Worm (Caenorhabditis elegans) whole organism, late embryonic: ENCODE results near the gene F19B10.3.
A peak's percentile ranks its signal among the peaks of the same experiment; 100 is the strongest.

Experiments used
- C38D4.7 ChIP-seq: fragments of 200-800 bp; sonication (Bioruptor generic); optimal IDR thresholded peaks from 2 replicates; lab custom pipeline; 2018; ENCODE audit warnings: mild to moderate bottlenecking, missing genetic modification characterization, moderate library complexity, missing compliant biosample characterization
- K09A11.1 ChIP-seq: sonication (generic microtip); optimal IDR thresholded peaks from 2 replicates; lab custom pipeline; 2017; ENCODE audit warnings: antibody characterized with exemption, mild to moderate bottlenecking, missing genetic modification characterization, missing compliant biosample characterization; ENCODE audit not compliant: insufficient read depth
- Y22D7AL.16 ChIP-seq: sonication (generic microtip); optimal IDR thresholded peaks from 2 replicates; lab custom pipeline; 2016; ENCODE audit warnings: missing genetic modification characterization, missing compliant biosample characterization
- ahr-1 ChIP-seq: sonication (generic microtip); optimal IDR thresholded peaks from 2 replicates; lab custom pipeline; 2016; ENCODE audit warnings: missing genetic modification characterization, missing compliant biosample characterization
- ceh-14 ChIP-seq: sonication (generic microtip); optimal IDR thresholded peaks from 2 replicates; lab custom pipeline; 2016; ENCODE audit warnings: missing genotype, missing genetic modification characterization, missing compliant biosample characterization
- ceh-19 ChIP-seq: fragments of 200-800 bp; sonication (Bioruptor generic); optimal IDR thresholded peaks from 2 replicates; lab custom pipeline; 2018; ENCODE audit warnings: mild to moderate bottlenecking, missing genetic modification characterization, missing compliant biosample characterization
- ceh-30 ChIP-seq: fragments of 150-350 bp; optimal IDR thresholded peaks from 2 replicates; lab custom pipeline; 2014; ENCODE audit warnings: missing biosample characterization, missing genetic modification characterization
- ceh-31 ChIP-seq: sonication (generic microtip); optimal IDR thresholded peaks from 2 replicates; lab custom pipeline; 2016; ENCODE audit warnings: missing genetic modification characterization, missing compliant biosample characterization
- ceh-45 ChIP-seq: fragments of 200-800 bp; sonication (Bioruptor generic); IDR thresholded peaks from 2 replicates; pipeline ENCODE4 v1.3.6; 2022; ENCODE audit warnings: missing genetic modification reagents, missing genetic modification characterization, missing compliant biosample characterization
- ceh-48 ChIP-seq: sonication (generic microtip); optimal IDR thresholded peaks from 2 replicates; lab custom pipeline; 2016; ENCODE audit warnings: missing genetic modification characterization, inconsistent platforms, missing compliant biosample characterization
- ceh-6 ChIP-seq: fragments of 200-800 bp; sonication (Bioruptor generic); optimal IDR thresholded peaks from 2 replicates; lab custom pipeline; 2018; ENCODE audit warnings: mild to moderate bottlenecking, missing genetic modification characterization, missing compliant biosample characterization
- ceh-9 ChIP-seq: sonication (generic microtip); optimal IDR thresholded peaks from 2 replicates; lab custom pipeline; 2016; ENCODE audit warnings: mild to moderate bottlenecking, missing genetic modification characterization, inconsistent platforms, missing compliant biosample characterization
- dmd-4 ChIP-seq: sonication (generic microtip); optimal IDR thresholded peaks from 2 replicates; lab custom pipeline; 2016; ENCODE audit warnings: borderline replicate concordance, missing genetic modification characterization, missing compliant biosample characterization
- dve-1 ChIP-seq: sonication (generic microtip); optimal IDR thresholded peaks from 2 replicates; lab custom pipeline; 2017; ENCODE audit warnings: antibody characterized with exemption, mild to moderate bottlenecking, missing genetic modification characterization, missing compliant biosample characterization
- ets-4 ChIP-seq: sonication (generic microtip); optimal IDR thresholded peaks from 2 replicates; lab custom pipeline; 2016; ENCODE audit warnings: missing genetic modification characterization, missing compliant biosample characterization
- eyg-1 ChIP-seq: sonication (generic microtip); optimal IDR thresholded peaks from 2 replicates; lab custom pipeline; 2016; ENCODE audit warnings: missing genotype, missing genetic modification characterization, missing compliant biosample characterization
- fkh-10 ChIP-seq: fragments of 150-350 bp; optimal IDR thresholded peaks from 2 replicates; lab custom pipeline; 2014; ENCODE audit warnings: missing biosample characterization, missing genetic modification reagents, missing genetic modification characterization
- fkh-6 ChIP-seq: sonication (generic microtip); optimal IDR thresholded peaks from 2 replicates; lab custom pipeline; 2016; ENCODE audit warnings: missing genetic modification characterization, missing compliant biosample characterization
- hlh-15 ChIP-seq: sonication (generic microtip); optimal IDR thresholded peaks from 2 replicates; lab custom pipeline; 2016; ENCODE audit warnings: missing genetic modification characterization, missing compliant biosample characterization
- hlh-30 ChIP-seq: sonication (generic microtip); optimal IDR thresholded peaks from 2 replicates; lab custom pipeline; 2017; ENCODE audit warnings: antibody characterized with exemption, missing genetic modification characterization, missing compliant biosample characterization; ENCODE audit not compliant: insufficient read depth
- lim-6 ChIP-seq: sonication (generic microtip); optimal IDR thresholded peaks from 2 replicates; lab custom pipeline; 2016; ENCODE audit warnings: missing genetic modification characterization, missing compliant biosample characterization
- madf-2 ChIP-seq: sonication (generic microtip); optimal IDR thresholded peaks from 2 replicates; lab custom pipeline; 2017; ENCODE audit warnings: missing genetic modification characterization, missing compliant biosample characterization
- mec-3 ChIP-seq: sonication (generic microtip); optimal IDR thresholded peaks from 2 replicates; lab custom pipeline; 2016; ENCODE audit warnings: borderline replicate concordance, missing genetic modification characterization, missing compliant biosample characterization
- nfya-1 ChIP-seq: sonication (generic microtip); optimal IDR thresholded peaks from 2 replicates; lab custom pipeline; 2017; ENCODE audit warnings: missing genetic modification characterization, mild to moderate bottlenecking, missing compliant biosample characterization, antibody characterized with exemption, moderate library complexity
- nhr-11 ChIP-seq: fragments of 150-350 bp; optimal IDR thresholded peaks from 2 replicates; lab custom pipeline; 2014; ENCODE audit warnings: missing biosample characterization, missing genetic modification characterization
- npax-4 ChIP-seq: sonication (generic microtip); optimal IDR thresholded peaks from 2 replicates; lab custom pipeline; 2016; ENCODE audit warnings: missing genetic modification characterization, missing compliant biosample characterization
- pag-3 ChIP-seq: sonication (generic microtip); optimal IDR thresholded peaks from 2 replicates; lab custom pipeline; 2016; ENCODE audit warnings: missing compliant biosample characterization, missing genetic modification characterization, borderline replicate concordance
- pat-9 ChIP-seq: fragments of 200-800 bp; sonication (Bioruptor generic); optimal IDR thresholded peaks from 2 replicates; lab custom pipeline; 2018; ENCODE audit warnings: mild to moderate bottlenecking, missing genetic modification characterization, moderate library complexity, missing compliant biosample characterization
- pax-1 ChIP-seq: fragments of 150-350 bp; optimal IDR thresholded peaks from 2 replicates; lab custom pipeline; 2014; ENCODE audit warnings: missing biosample characterization, missing genetic modification characterization
- pha-4 ChIP-seq: fragments of 150-350 bp; optimal IDR thresholded peaks from 2 replicates; lab custom pipeline; 2018; ENCODE audit warnings: missing biosample characterization, missing genetic modification reagents, missing genetic modification characterization
- ref-2 ChIP-seq: sonication (generic microtip); optimal IDR thresholded peaks from 2 replicates; lab custom pipeline; 2016; ENCODE audit warnings: missing genetic modification characterization, missing compliant biosample characterization
- rnt-1 ChIP-seq: sonication (generic microtip); optimal IDR thresholded peaks from 2 replicates; lab custom pipeline; 2016; ENCODE audit warnings: missing genetic modification characterization, missing compliant biosample characterization
- sox-4 ChIP-seq: sonication (generic microtip); optimal IDR thresholded peaks from 2 replicates; lab custom pipeline; 2017; ENCODE audit warnings: mild to moderate bottlenecking, missing genetic modification characterization, inconsistent platforms, missing compliant biosample characterization
- tbx-7 ChIP-seq: sonication (generic microtip); optimal IDR thresholded peaks from 2 replicates; lab custom pipeline; 2016; ENCODE audit warnings: missing genotype, missing genetic modification characterization, missing compliant biosample characterization
- unc-3 ChIP-seq, 2 experiments: fragments of 200-800 bp in 1 of 2; sonication (Bioruptor generic) in 1 of 2; sonication (generic microtip) in 1 of 2; conservative IDR thresholded peaks in 1 of 2; optimal IDR thresholded peaks in 1 of 2; 2 replicates each; pipeline versions ENCODE4 v1.3.6 to Lab custom; 2016 to 2022; ENCODE audit warnings: missing compliant biosample characterization in 2 of 2, missing genetic modification characterization in 2 of 2, missing genetic modification reagents in 1 of 2
- unc-42 ChIP-seq: sonication (generic microtip); optimal IDR thresholded peaks from 2 replicates; lab custom pipeline; 2016; ENCODE audit warnings: missing genotype, missing genetic modification characterization, missing compliant biosample characterization
- unc-55 ChIP-seq: sonication (generic microtip); optimal IDR thresholded peaks from 2 replicates; lab custom pipeline; 2017; ENCODE audit warnings: missing biosample characterization, missing genetic modification reagents, missing genetic modification characterization
- zip-5 ChIP-seq: sonication (generic microtip); optimal IDR thresholded peaks from 2 replicates; lab custom pipeline; 2016; ENCODE audit warnings: missing genetic modification characterization, missing compliant biosample characterization

The F19B10.3 gene

ce11 chrII:3673493-3673892 is 8.9 kb downstream of the F19B10.3 start, which contains the start of gene sea-1:
Gene sea-1 (minus strand): TSS chrII:3673593.
- TF ChIP-seq pag-3 (tag; lab: Kevin White, UChicago) (no peak), dve-1 (tag; lab: Kevin White, UChicago) (no peak), sox-4 (no peak), ref-2 (no peak), zip-5 (no peak), npax-4 (no peak)

- TF ChIP-seq ahr-1: no peak
- no peak for TF ChIP-seq pax-1 (tag; lab: Kevin White, UChicago)
Measured at ce11 chrII:3675176-3675575, 10.6 kb downstream of the F19B10.3 start, which contains the start of gene F19B10.2. Gene F19B10.2 (plus strand): TSS chrII:3675476.

ce11 chrII:3678978-3679377 is 14.4 kb downstream of the F19B10.3 start:
- TF ChIP-seq nhr-11 (tag; lab: Kevin White, UChicago) (no peak), K09A11.1 (no peak)

- TF ChIP-seq ceh-30 (tag; lab: Kevin White, UChicago) (no peak), ets-4 (tag; lab: Kevin White, UChicago) (no peak), hlh-15 (tag; lab: Kevin White, UChicago) (no peak), madf-2 (tag; lab: Kevin White, UChicago) (no peak), zip-5 (no peak), dmd-4 (tag; lab: Kevin White, UChicago) (no peak), fkh-6 (tag; lab: Kevin White, UChicago) (no peak), pha-4 (no peak), eyg-1 (tag; lab: Kevin White, UChicago) (no peak), mec-3 (tag; lab: Kevin White, UChicago) (no peak), Y22D7AL.16 (tag; lab: Kevin White, UChicago) (no peak), C38D4.7 (GFP tag; lab: Kevin White, UChicago) (no peak)
- TF ChIP-seq, all 69 proteins: peak for 0
Measured at ce11 chrII:3680366-3680765, 15.8 kb downstream of the F19B10.3 start.

ce11 chrII:3681365-3682083 is 17.0 kb downstream of the F19B10.3 start, which contains the start of gene F19B10.10:
Gene F19B10.10 (minus strand): TSS chrII:3681415.
- no peak for TF ChIP-seq nhr-11 (tag; lab: Kevin White, UChicago)
- TF ChIP-seq ahr-1: no peak
- no peak for TF ChIP-seq npax-4
- TF ChIP-seq nfya-1 (tag; lab: Kevin White, UChicago): no peak
- TF ChIP-seq dve-1 (tag; lab: Kevin White, UChicago): no peak
- TF ChIP-seq ceh-45 (GFP tag; lab: Robert Waterston, UW): no peak
- no peak for TF ChIP-seq tbx-7 (tag; lab: Kevin White, UChicago)
- no peak for TF ChIP-seq pha-4
- no peak for TF ChIP-seq zip-5
- TF ChIP-seq unc-55: no peak
- TF ChIP-seq unc-3 (GFP tag; conservative IDR thresholded peaks at IDR 0.05; lab: Robert Waterston, UW): no peak
- TF ChIP-seq unc-3 (tag; optimal IDR thresholded peaks at IDR 0.05; lab: Kevin White, UChicago): no peak
- no peak for TF ChIP-seq pat-9 (tag; lab: Kevin White, UChicago)
- no peak for TF ChIP-seq ceh-30 (tag; lab: Kevin White, UChicago)
- TF ChIP-seq rnt-1 (tag; lab: Kevin White, UChicago): no peak
- TF ChIP-seq ceh-14 (tag; lab: Kevin White, UChicago): no peak

ce11 chrII:3682770-3683234 is 18.2 kb downstream of the F19B10.3 start, which contains the start of gene F19B10.1:
Gene F19B10.1 (plus strand): TSS chrII:3683184.
- no peak for TF ChIP-seq lim-6 (tag; lab: Kevin White, UChicago)
- TF ChIP-seq Y22D7AL.16 (tag; lab: Kevin White, UChicago): no peak
- TF ChIP-seq ceh-48 (tag; lab: Kevin White, UChicago): no peak
- no peak for TF ChIP-seq ceh-9 (tag; lab: Kevin White, UChicago)
- no peak for TF ChIP-seq tbx-7 (tag; lab: Kevin White, UChicago)
- TF ChIP-seq rnt-1 (tag; lab: Kevin White, UChicago): no peak
- TF ChIP-seq fkh-10: no peak
- TF ChIP-seq pag-3 (tag; lab: Kevin White, UChicago): no peak
- TF ChIP-seq ceh-14 (tag; lab: Kevin White, UChicago): no peak
- TF ChIP-seq mec-3 (tag; lab: Kevin White, UChicago): no peak
- no peak for TF ChIP-seq ceh-19
- peak; percentile 62 for TF ChIP-seq unc-55
- no peak for TF ChIP-seq ceh-45 (GFP tag; lab: Robert Waterston, UW)
- no peak for TF ChIP-seq ceh-31
- peak; percentile 39 for TF ChIP-seq nfya-1 (tag; lab: Kevin White, UChicago)
- TF ChIP-seq dmd-4 (tag; lab: Kevin White, UChicago): no peak
- TF ChIP-seq hlh-30 (tag; lab: Kevin White, UChicago): peak; percentile 94
- TF ChIP-seq ceh-6 (GFP tag; lab: Kevin White, UChicago): no peak
- peak; percentile 14 for TF ChIP-seq unc-42 (tag; lab: Kevin White, UChicago)
- TF ChIP-seq C38D4.7 (GFP tag; lab: Kevin White, UChicago): no peak
